Worm (Caenorhabditis elegans) whole organism, L4 larva: ENCODE measurements around the gene fbxb-38.

Experiments
- D1046.2 ChIP-seq: fragments of 200-800 bp; sonication (Bioruptor generic); IDR thresholded peaks from 2 replicates; pipeline ENCODE4 v1.3.6; 2022; ENCODE audit warnings: missing genetic modification characterization, missing compliant biosample characterization
- F10B5.3 ChIP-seq: sonication (generic microtip); optimal IDR thresholded peaks from 2 replicates; lab custom pipeline; 2016; ENCODE audit warnings: mild to moderate bottlenecking, missing genetic modification characterization, missing compliant biosample characterization
- ceh-44 ChIP-seq: fragments of 200-800 bp; sonication (Bioruptor generic); IDR thresholded peaks from 2 replicates; pipeline ENCODE4 v1.3.6; 2022; ENCODE audit warnings: missing genetic modification reagents, missing genetic modification characterization, missing compliant biosample characterization
- cey-2 ChIP-seq: sonication (generic microtip); optimal IDR thresholded peaks from 3 replicates; lab custom pipeline; 2017; ENCODE audit warnings: missing genetic modification characterization, mild to moderate bottlenecking, missing compliant biosample characterization, antibody characterized with exemption, borderline replicate concordance; ENCODE audit not compliant: insufficient read depth
- daf-12 ChIP-seq: fragments of 150-350 bp; optimal IDR thresholded peaks from 2 replicates; lab custom pipeline; 2014; ENCODE audit warnings: missing biosample characterization, missing genetic modification reagents, missing genetic modification characterization
- daf-16 ChIP-seq, 3 experiments: sonication (generic microtip); optimal IDR thresholded peaks; 2 replicates each; lab custom pipeline; 2016 to 2017; ENCODE audit warnings: missing genetic modification characterization in 3 of 3, missing genetic modification reagents in 3 of 3, mild to moderate bottlenecking in 2 of 3, missing compliant biosample characterization in 2 of 3, missing biosample characterization in 1 of 3, moderate library complexity in 1 of 3
- dmd-6 ChIP-seq: fragments of 200-800 bp; sonication (Bioruptor generic); IDR thresholded peaks from 2 replicates; pipeline ENCODE4 v1.3.6; 2022; ENCODE audit warnings: missing genetic modification reagents, missing genetic modification characterization, missing compliant biosample characterization
- dmd-8 ChIP-seq: fragments of 200-800 bp; sonication (Bioruptor generic); IDR thresholded peaks from 2 replicates; pipeline ENCODE4 v1.3.6; 2022; ENCODE audit warnings: missing genetic modification characterization, missing compliant biosample characterization
- dve-1 ChIP-seq: sonication (generic microtip); optimal IDR thresholded peaks from 2 replicates; lab custom pipeline; 2017; ENCODE audit warnings: antibody characterized with exemption, mild to moderate bottlenecking, missing genetic modification characterization, missing compliant biosample characterization; ENCODE audit not compliant: insufficient read depth
- egl-43 ChIP-seq: fragments of 200-800 bp; sonication (Bioruptor generic); IDR thresholded peaks from 2 replicates; pipeline ENCODE4 v1.3.6; 2022; ENCODE audit warnings: missing genetic modification reagents, missing genetic modification characterization, missing compliant biosample characterization
- gei-8 ChIP-seq: fragments of 200-800 bp; sonication (Bioruptor generic); optimal IDR thresholded peaks from 2 replicates; lab custom pipeline; 2018; ENCODE audit warnings: mild to moderate bottlenecking, missing genetic modification characterization, missing compliant biosample characterization
- hlh-11 ChIP-seq: fragments of 200-800 bp; sonication (Bioruptor generic); optimal IDR thresholded peaks from 2 replicates; lab custom pipeline; 2018; ENCODE audit warnings: mild to moderate bottlenecking, missing genetic modification characterization, missing compliant biosample characterization
- lin-1 ChIP-seq: fragments of 200-800 bp; sonication (Bioruptor generic); IDR thresholded peaks from 2 replicates; pipeline ENCODE4 v1.3.6; 2022; ENCODE audit warnings: missing genetic modification reagents, missing genetic modification characterization, missing compliant biosample characterization
- madf-5 ChIP-seq, 2 experiments: fragments of 200-800 bp; sonication (Bioruptor generic); IDR thresholded peaks; 2 replicates each; pipeline ENCODE4 v1.3.6; 2022; ENCODE audit warnings: missing compliant biosample characterization in 2 of 2, missing genetic modification characterization in 2 of 2
- madf-9 ChIP-seq: fragments of 200-800 bp; sonication (Bioruptor generic); conservative IDR thresholded peaks from 2 replicates; pipeline ENCODE4 v1.3.6; 2022; ENCODE audit warnings: missing genetic modification reagents, missing genetic modification characterization, missing compliant biosample characterization
- mep-1 ChIP-seq: fragments of 150-350 bp; sonication (generic microtip); optimal IDR thresholded peaks from 3 replicates; lab custom pipeline; 2014; ENCODE audit warnings: missing biosample characterization, missing genetic modification characterization
- mxl-2 ChIP-seq: fragments of 200-800 bp; sonication (Bioruptor generic); conservative IDR thresholded peaks from 2 replicates; pipeline ENCODE4 v1.3.6; 2022; ENCODE audit warnings: missing genetic modification reagents, missing genetic modification characterization, missing compliant biosample characterization
- nhr-28 ChIP-seq: fragments of 150-350 bp; optimal IDR thresholded peaks from 2 replicates; lab custom pipeline; 2014; ENCODE audit warnings: missing biosample characterization, missing genetic modification characterization
- nhr-6 ChIP-seq: fragments of 150-350 bp; optimal IDR thresholded peaks from 2 replicates; lab custom pipeline; 2014; ENCODE audit warnings: missing biosample characterization, missing genetic modification characterization
- php-3 ChIP-seq: fragments of 200-800 bp; sonication (Bioruptor generic); IDR thresholded peaks from 2 replicates; pipeline ENCODE4 v1.3.6; 2022; ENCODE audit warnings: missing genetic modification reagents, missing genetic modification characterization, missing compliant biosample characterization
- pqm-1 ChIP-seq: sonication (generic microtip); optimal IDR thresholded peaks from 2 replicates; lab custom pipeline; 2017; ENCODE audit warnings: missing biosample characterization, missing genetic modification characterization
- spr-3 ChIP-seq: fragments of 200-800 bp; sonication (Bioruptor generic); optimal IDR thresholded peaks from 2 replicates; lab custom pipeline; 2018; ENCODE audit warnings: mild to moderate bottlenecking, missing genetic modification characterization, missing compliant biosample characterization
- tra-1 ChIP-seq: fragments of 200-800 bp; sonication (Bioruptor generic); IDR thresholded peaks from 2 replicates; pipeline ENCODE4 v1.3.6; 2022; ENCODE audit warnings: missing genetic modification reagents, missing genetic modification characterization, missing compliant biosample characterization
- zag-1 ChIP-seq: fragments of 150-350 bp; optimal IDR thresholded peaks from 2 replicates; lab custom pipeline; 2014; ENCODE audit warnings: missing biosample characterization, missing genetic modification characterization

fbxb-38 gene

ce11 chrII:2135604-2136003 lies 33.0 kb downstream of the fbxb-38 start, which contains the start of gene hpo-7:
hpo-7 (minus strand) TSS chrII:2135704.
- no peak for TF ChIP-seq daf-12
- no peak for TF ChIP-seq dve-1

ce11 chrII:2130770-2131169 lies 37.8 kb downstream of the fbxb-38 start, which contains the start of gene sdz-28:
sdz-28 (plus strand) TSS chrII:2131070.
- TF ChIP-seq madf-9 (GFP tag; lab: Robert Waterston, UW): no peak
- no peak for TF ChIP-seq madf-5 (GFP tag; IDR thresholded peaks at IDR 0.05; lab: Robert Waterston, UW)
- TF ChIP-seq spr-3 (GFP tag; lab: Kevin White, UChicago): no peak
- no peak for TF ChIP-seq lin-1 (GFP tag; lab: Robert Waterston, UW)
- no peak for TF ChIP-seq F10B5.3 (tag; lab: Kevin White, UChicago)
- TF ChIP-seq gei-8 (GFP tag; lab: Kevin White, UChicago): no peak
- no peak for TF ChIP-seq zag-1 (tag; lab: Kevin White, UChicago)
- TF ChIP-seq nhr-6: no peak
- no peak for TF ChIP-seq dmd-8

- TF ChIP-seq pqm-1 (tag; lab: Kevin White, UChicago) (peak; percentile 64), mxl-2 (no peak), mep-1 (tag; lab: Kevin White, UChicago) (no peak), dmd-6 (GFP tag; lab: Robert Waterston, UW) (peak; percentile 22; the same call in 1 of the 2 replicates), cey-2 (tag; lab: Kevin White, UChicago) (no peak), php-3 (GFP tag; lab: Robert Waterston, UW) (0 out of 2 replicates have a peak, but pooled peaks have one; percentile 29), tra-1 (GFP tag; lab: Robert Waterston, UW) (no peak), D1046.2 (GFP tag; lab: Robert Waterston, UW) (no peak), hlh-11 (tag; lab: Kevin White, UChicago) (no peak), egl-43 (no peak), madf-9 (GFP tag; lab: Robert Waterston, UW) (no peak)
These were observed 45.8 kb downstream of the fbxb-38 start for ce11 chrII:2122762-2123161.

ce11 chrII:2122091-2122490 lies 46.5 kb downstream of the fbxb-38 start, which contains the start of gene math-37:
math-37 (minus strand) TSS chrII:2122191.
- TF ChIP-seq ceh-44 (GFP tag; lab: Robert Waterston, UW): no peak
- TF ChIP-seq hlh-11 (tag; lab: Kevin White, UChicago): no peak
- peak; percentile 39 for TF ChIP-seq nhr-28 (tag; lab: Kevin White, UChicago)
- no peak for TF ChIP-seq daf-16 (GFP tag; optimal IDR thresholded peaks at IDR 0.05; lab: Kevin White, UChicago)
- TF ChIP-seq daf-16 (tag; optimal IDR thresholded peaks at IDR 0.05; lab: Kevin White, UChicago): peak; percentile 35
- peak; percentile 47 for TF ChIP-seq pqm-1 (tag; lab: Kevin White, UChicago)
- TF ChIP-seq D1046.2 (GFP tag; lab: Robert Waterston, UW): no peak
